Worm (Caenorhabditis elegans) whole organism, late embryonic: ENCODE results near the gene pept-2.
"Not testable (repeated sequence)": the region's sequence is repeated elsewhere in the genome, so short reads cannot be mapped to it uniquely, and the experiment has no call there.

Experiments
- F13H6.1 ChIP-seq: sonication (generic microtip); optimal IDR thresholded peaks from 2 replicates; lab custom pipeline; 2016; ENCODE audit warnings: missing genetic modification characterization, missing compliant biosample characterization
- K09A11.1 ChIP-seq: sonication (generic microtip); optimal IDR thresholded peaks from 2 replicates; lab custom pipeline; 2017; ENCODE audit warnings: antibody characterized with exemption, mild to moderate bottlenecking, missing genetic modification characterization, missing compliant biosample characterization; ENCODE audit not compliant: insufficient read depth
- T23F11.4 ChIP-seq: fragments of 200-800 bp; sonication (Bioruptor generic); optimal IDR thresholded peaks from 2 replicates; lab custom pipeline; 2018; ENCODE audit warnings: mild to moderate bottlenecking, missing genetic modification characterization, missing compliant biosample characterization
- Y22D7AL.16 ChIP-seq: sonication (generic microtip); optimal IDR thresholded peaks from 2 replicates; lab custom pipeline; 2016; ENCODE audit warnings: missing genetic modification characterization, missing compliant biosample characterization
- ahr-1 ChIP-seq: sonication (generic microtip); optimal IDR thresholded peaks from 2 replicates; lab custom pipeline; 2016; ENCODE audit warnings: missing genetic modification characterization, missing compliant biosample characterization
- ceh-18 ChIP-seq: sonication (generic microtip); optimal IDR thresholded peaks from 2 replicates; lab custom pipeline; 2016; ENCODE audit warnings: missing genetic modification characterization, missing compliant biosample characterization
- ceh-19 ChIP-seq: fragments of 200-800 bp; sonication (Bioruptor generic); optimal IDR thresholded peaks from 2 replicates; lab custom pipeline; 2018; ENCODE audit warnings: mild to moderate bottlenecking, missing genetic modification characterization, missing compliant biosample characterization
- ceh-2 ChIP-seq: sonication (generic microtip); optimal IDR thresholded peaks from 2 replicates; lab custom pipeline; 2016; ENCODE audit warnings: missing genotype, missing genetic modification characterization, missing compliant biosample characterization
- ceh-24 ChIP-seq: sonication (generic microtip); optimal IDR thresholded peaks from 2 replicates; lab custom pipeline; 2016; ENCODE audit warnings: mild to moderate bottlenecking, missing genetic modification characterization, missing compliant biosample characterization
- ceh-31 ChIP-seq: sonication (generic microtip); optimal IDR thresholded peaks from 2 replicates; lab custom pipeline; 2016; ENCODE audit warnings: missing genetic modification characterization, missing compliant biosample characterization
- ceh-45 ChIP-seq: fragments of 200-800 bp; sonication (Bioruptor generic); IDR thresholded peaks from 2 replicates; pipeline ENCODE4 v1.3.6; 2022; ENCODE audit warnings: missing genetic modification reagents, missing genetic modification characterization, missing compliant biosample characterization
- ceh-6 ChIP-seq: fragments of 200-800 bp; sonication (Bioruptor generic); optimal IDR thresholded peaks from 2 replicates; lab custom pipeline; 2018; ENCODE audit warnings: mild to moderate bottlenecking, missing genetic modification characterization, missing compliant biosample characterization
- elt-2 ChIP-seq: sonication (generic microtip); optimal IDR thresholded peaks from 2 replicates; lab custom pipeline; 2016; ENCODE audit warnings: missing genetic modification reagents, missing genetic modification characterization, missing compliant biosample characterization
- fkh-10 ChIP-seq: fragments of 150-350 bp; optimal IDR thresholded peaks from 2 replicates; lab custom pipeline; 2014; ENCODE audit warnings: missing biosample characterization, missing genetic modification reagents, missing genetic modification characterization
- fkh-6 ChIP-seq: sonication (generic microtip); optimal IDR thresholded peaks from 2 replicates; lab custom pipeline; 2016; ENCODE audit warnings: missing genetic modification characterization, missing compliant biosample characterization
- gmeb-2 ChIP-seq: sonication (generic microtip); optimal IDR thresholded peaks from 2 replicates; lab custom pipeline; 2016; ENCODE audit warnings: missing genetic modification characterization, inconsistent platforms, missing compliant biosample characterization
- hlh-15 ChIP-seq: sonication (generic microtip); optimal IDR thresholded peaks from 2 replicates; lab custom pipeline; 2016; ENCODE audit warnings: missing genetic modification characterization, missing compliant biosample characterization
- hlh-6 ChIP-seq: sonication (generic microtip); optimal IDR thresholded peaks from 2 replicates; lab custom pipeline; 2016; ENCODE audit warnings: missing genotype, missing genetic modification characterization, missing compliant biosample characterization
- madf-2 ChIP-seq: sonication (generic microtip); optimal IDR thresholded peaks from 2 replicates; lab custom pipeline; 2017; ENCODE audit warnings: missing genetic modification characterization, missing compliant biosample characterization
- nfya-1 ChIP-seq: sonication (generic microtip); optimal IDR thresholded peaks from 2 replicates; lab custom pipeline; 2017; ENCODE audit warnings: missing genetic modification characterization, mild to moderate bottlenecking, missing compliant biosample characterization, antibody characterized with exemption, moderate library complexity
- odd-2 ChIP-seq: sonication (generic microtip); optimal IDR thresholded peaks from 2 replicates; lab custom pipeline; 2017; ENCODE audit warnings: antibody characterized with exemption, mild to moderate bottlenecking, missing genetic modification characterization, missing compliant biosample characterization
- pag-3 ChIP-seq: sonication (generic microtip); optimal IDR thresholded peaks from 2 replicates; lab custom pipeline; 2016; ENCODE audit warnings: missing compliant biosample characterization, missing genetic modification characterization, borderline replicate concordance
- pax-1 ChIP-seq: fragments of 150-350 bp; optimal IDR thresholded peaks from 2 replicates; lab custom pipeline; 2014; ENCODE audit warnings: missing biosample characterization, missing genetic modification characterization
- pros-1 ChIP-seq: fragments of 150-350 bp; optimal IDR thresholded peaks from 2 replicates; lab custom pipeline; 2014; ENCODE audit warnings: missing biosample characterization, missing genetic modification reagents, missing genetic modification characterization
- rnt-1 ChIP-seq: sonication (generic microtip); optimal IDR thresholded peaks from 2 replicates; lab custom pipeline; 2016; ENCODE audit warnings: missing genetic modification characterization, missing compliant biosample characterization
- sdc-2 ChIP-seq: sonication (generic microtip); optimal IDR thresholded peaks from 2 replicates; lab custom pipeline; 2016; ENCODE audit warnings: missing genotype, missing genetic modification characterization, missing compliant biosample characterization
- sox-2 ChIP-seq: fragments of 200-800 bp; sonication (Bioruptor generic); IDR thresholded peaks from 2 replicates; pipeline ENCODE4 v1.3.6; 2022; ENCODE audit warnings: missing genetic modification reagents, missing genetic modification characterization, missing compliant biosample characterization
- tbx-7 ChIP-seq: sonication (generic microtip); optimal IDR thresholded peaks from 2 replicates; lab custom pipeline; 2016; ENCODE audit warnings: missing genotype, missing genetic modification characterization, missing compliant biosample characterization
- unc-3 ChIP-seq, 2 experiments: fragments of 200-800 bp in 1 of 2; sonication (Bioruptor generic) in 1 of 2; sonication (generic microtip) in 1 of 2; conservative IDR thresholded peaks in 1 of 2; optimal IDR thresholded peaks in 1 of 2; 2 replicates each; pipeline versions ENCODE4 v1.3.6 to Lab custom; 2016 to 2022; ENCODE audit warnings: missing compliant biosample characterization in 2 of 2, missing genetic modification characterization in 2 of 2, missing genetic modification reagents in 1 of 2
- unc-42 ChIP-seq: sonication (generic microtip); optimal IDR thresholded peaks from 2 replicates; lab custom pipeline; 2016; ENCODE audit warnings: missing genotype, missing genetic modification characterization, missing compliant biosample characterization
- unc-86 ChIP-seq: sonication (generic microtip); optimal IDR thresholded peaks from 2 replicates; lab custom pipeline; 2016; ENCODE audit warnings: missing genetic modification characterization, missing compliant biosample characterization
- ztf-16 ChIP-seq: sonication (generic microtip); optimal IDR thresholded peaks from 2 replicates; lab custom pipeline; 2017; ENCODE audit warnings: missing genetic modification characterization, missing compliant biosample characterization

The pept-2 gene

ce11 chrIV:10751740-10752139 lies 38.7 kb upstream of the pept-2 start, which contains the start of gene T25B9.2:
TSS of gene T25B9.2 (minus strand) at chrIV:10751840.
- not testable (repeated sequence) for TF ChIP-seq hlh-6; fkh-6 (tag; lab: Kevin White, UChicago); madf-2 (tag; lab: Kevin White, UChicago)
- TF ChIP-seq, all 69 proteins: peak for 0; not testable (repeated sequence) for 69

ce11 chrIV:10754685-10755084 lies 35.8 kb upstream of the pept-2 start, which contains the start of gene T25B9.5:
TSS of gene T25B9.5 (minus strand) at chrIV:10754785.
- no peak for TF ChIP-seq K09A11.1 (tag; lab: Kevin White, UChicago)
- no peak for TF ChIP-seq ceh-19 (GFP tag; lab: Kevin White, UChicago)
- TF ChIP-seq unc-3 (GFP tag; conservative IDR thresholded peaks at IDR 0.05; lab: Robert Waterston, UW): no peak
- no peak for TF ChIP-seq unc-3 (tag; optimal IDR thresholded peaks at IDR 0.05; lab: Kevin White, UChicago)
- TF ChIP-seq hlh-15: no peak
- TF ChIP-seq unc-42 (tag; lab: Kevin White, UChicago): no peak
- TF ChIP-seq ceh-18 (tag; lab: Kevin White, UChicago): no peak
- TF ChIP-seq sdc-2: no peak
- TF ChIP-seq ceh-2 (tag; lab: Kevin White, UChicago): no peak
- no peak for TF ChIP-seq fkh-10
- no peak for TF ChIP-seq ztf-16 (tag; lab: Kevin White, UChicago)
- TF ChIP-seq ahr-1: no peak
- TF ChIP-seq pag-3: no peak
- TF ChIP-seq pax-1 (tag; lab: Kevin White, UChicago): no peak
- TF ChIP-seq, all 69 proteins: peak for 0

ce11 chrIV:10757616-10758193 lies 32.7 kb upstream of the pept-2 start, which contains the start of the genes T25B9.4 and T25B9.6:
TSS of gene T25B9.4 (minus strand) at chrIV:10757716.
TSS of gene T25B9.6 (plus strand) at chrIV:10758143.
- no peak for TF ChIP-seq ceh-6 (GFP tag; lab: Kevin White, UChicago)
- no peak for TF ChIP-seq tbx-7
- TF ChIP-seq sdc-2: no peak
- TF ChIP-seq madf-2 (tag; lab: Kevin White, UChicago): no peak
- no peak for TF ChIP-seq odd-2
- TF ChIP-seq Y22D7AL.16 (tag; lab: Kevin White, UChicago): no peak
- TF ChIP-seq ceh-19 (GFP tag; lab: Kevin White, UChicago): no peak
- no peak for TF ChIP-seq ceh-45 (GFP tag; lab: Robert Waterston, UW)
- TF ChIP-seq gmeb-2: no peak

ce11 chrIV:10761344-10761743 lies 29.1 kb upstream of the pept-2 start, which contains the start of gene ugt-54:
TSS of gene ugt-54 (plus strand) at chrIV:10761698.
- TF ChIP-seq rnt-1 (tag; lab: Kevin White, UChicago) (no peak), elt-2 (peak; percentile 83)
- TF ChIP-seq, all 69 proteins: peak for 1

- no peak for TF ChIP-seq hlh-15
- TF ChIP-seq ahr-1: no peak
- TF ChIP-seq ceh-24 (tag; lab: Kevin White, UChicago): no peak
- TF ChIP-seq sox-2 (GFP tag; lab: Robert Waterston, UW): no peak
- no peak for TF ChIP-seq pros-1 (tag; lab: Kevin White, UChicago)
- no peak for TF ChIP-seq ceh-31 (tag; lab: Kevin White, UChicago)
- TF ChIP-seq F13H6.1 (tag; lab: Kevin White, UChicago): no peak
- TF ChIP-seq nfya-1 (tag; lab: Kevin White, UChicago): no peak
- TF ChIP-seq K09A11.1 (tag; lab: Kevin White, UChicago): no peak
- TF ChIP-seq T23F11.4 (GFP tag; lab: Kevin White, UChicago): no peak
- no peak for TF ChIP-seq unc-86 (tag; lab: Kevin White, UChicago)
- TF ChIP-seq, all 69 proteins: peak for 0
These were observed 26.2 kb upstream of the pept-2 start, which contains the start of gene T25B9.11 for ce11 chrIV:10764206-10764605. TSS of gene T25B9.11 (plus strand) at chrIV:10764506.
